Worm (Caenorhabditis elegans): ENCODE results near the gene tmem-132.

Gene tmem-132

ce11 chrIII:2676097-2676496 lies 40.3 kb downstream of the tmem-132 start:
- TF ChIP-seq aly-1 (tag; optimal IDR thresholded peaks at IDR 0.05) (no peak), flt-1 (GFP tag; IDR thresholded peaks at IDR 0.05) (no peak), ets-7 (tag; optimal IDR thresholded peaks at IDR 0.05) (no peak), pes-1 (GFP tag; IDR thresholded peaks at IDR 0.05) (no peak), hmbx-1 (tag; optimal IDR thresholded peaks at IDR 0.05) (no peak), B0310.2 (tag; optimal IDR thresholded peaks at IDR 0.05) (no peak), tbx-37 (GFP tag; conservative IDR thresholded peaks at IDR 0.05) (no peak), F13C5.2 (tag; optimal IDR thresholded peaks at IDR 0.05) (no peak), sea-1 (GFP tag; conservative IDR thresholded peaks at IDR 0.05) (no peak), tbx-11 (GFP tag; IDR thresholded peaks at IDR 0.05) (no peak), scrt-1 (GFP tag; IDR thresholded peaks at IDR 0.05) (no peak), ceh-13 (GFP tag; optimal IDR thresholded peaks at IDR 0.05) (no peak), ama-1 (optimal IDR thresholded peaks at IDR 0.05) (no peak), hnd-1 (tag; optimal IDR thresholded peaks at IDR 0.05) (no peak), tra-4 (tag; optimal IDR thresholded peaks at IDR 0.05) (no peak), ceh-36 (tag; optimal IDR thresholded peaks at IDR 0.05) (no peak)

ce11 chrIII:2675449-2675848 lies 41.0 kb downstream of the tmem-132 start:
- no peak for TF ChIP-seq hnd-1 (tag; optimal IDR thresholded peaks at IDR 0.05)
- peak; percentile 88 for TF ChIP-seq ceh-36 (tag; optimal IDR thresholded peaks at IDR 0.05)

ce11 chrIII:2657783-2658182 lies 58.6 kb downstream of the tmem-132 start, which contains the start of gene let-805:
Gene let-805 (plus strand): TSS chrIII:2658083.
- TF ChIP-seq B0310.2 (tag; optimal IDR thresholded peaks at IDR 0.05): no peak
- TF ChIP-seq ama-1 (optimal IDR thresholded peaks at IDR 0.05): no peak
- no peak for TF ChIP-seq ets-7 (tag; optimal IDR thresholded peaks at IDR 0.05)
- no peak for TF ChIP-seq hmbx-1 (tag; optimal IDR thresholded peaks at IDR 0.05)
- TF ChIP-seq hnd-1 (tag; optimal IDR thresholded peaks at IDR 0.05): no peak
- no peak for TF ChIP-seq tbx-37 (GFP tag; conservative IDR thresholded peaks at IDR 0.05)
- no peak for TF ChIP-seq scrt-1 (GFP tag; IDR thresholded peaks at IDR 0.05)
- TF ChIP-seq tra-4 (tag; optimal IDR thresholded peaks at IDR 0.05): no peak
- TF ChIP-seq tbx-11 (GFP tag; IDR thresholded peaks at IDR 0.05): no peak
- TF ChIP-seq ceh-36 (tag; optimal IDR thresholded peaks at IDR 0.05): no peak
- TF ChIP-seq sea-1 (GFP tag; conservative IDR thresholded peaks at IDR 0.05): no peak
- no peak for TF ChIP-seq flt-1 (GFP tag; IDR thresholded peaks at IDR 0.05)
- TF ChIP-seq F13C5.2 (tag; optimal IDR thresholded peaks at IDR 0.05): no peak
- TF ChIP-seq aly-1 (tag; optimal IDR thresholded peaks at IDR 0.05): no peak
